Fruit fly (Drosophila melanogaster): ENCODE results near the gene Npc2c.

The Npc2c gene

dm6 chr3R:10032951-10033720 lies 26.9 kb upstream of the Npc2c start (continued):
- no peak for TF ChIP-seq trh (GFP tag; optimal IDR thresholded peaks at IDR 0.05)
- TF ChIP-seq danr (GFP tag; IDR thresholded peaks at IDR 0.05), result no peak
- TF ChIP-seq CG2712 (tag; optimal IDR thresholded peaks at IDR 0.05), result peak; percentile 22
- no peak for TF ChIP-seq D19B (GFP tag; optimal IDR thresholded peaks at IDR 0.05)
- TF ChIP-seq NK7.1 (GFP tag; optimal IDR thresholded peaks at IDR 0.05), result no peak
- no peak for TF ChIP-seq Aef1 (GFP tag; IDR thresholded peaks at IDR 0.05)
- TF ChIP-seq CG4617 (GFP tag; optimal IDR thresholded peaks at IDR 0.05; ENCODE audit: borderline replicate concordance), result no peak
- TF ChIP-seq Atf6 (GFP tag; IDR thresholded peaks at IDR 0.05), result no peak
- no peak for TF ChIP-seq CG8388 (GFP tag; optimal IDR thresholded peaks at IDR 0.05)
- no peak for TF ChIP-seq crc (GFP tag; optimal IDR thresholded peaks at IDR 0.05)
- no peak for TF ChIP-seq CG10321 (GFP tag; IDR thresholded peaks at IDR 0.05)
- TF ChIP-seq CG13424 (tag; optimal IDR thresholded peaks at IDR 0.05), result peak; percentile 6
- TF ChIP-seq CG5245 (GFP tag; optimal IDR thresholded peaks at IDR 0.05), result no peak
- TF ChIP-seq CG17361 (GFP tag; IDR thresholded peaks at IDR 0.05), result 0 out of 3 replicates have a peak, but pooled peaks have one; percentile 37
- no peak for TF ChIP-seq CG9609 (GFP tag; optimal IDR thresholded peaks at IDR 0.05)
- no peak for TF ChIP-seq Meics (GFP tag; optimal IDR thresholded peaks at IDR 0.05)
- TF ChIP-seq Drgx (GFP tag; IDR thresholded peaks at IDR 0.05), result no peak
- TF ChIP-seq crol (GFP tag; IDR thresholded peaks at IDR 0.05), result no peak
- TF ChIP-seq CG16813 (GFP tag; IDR thresholded peaks at IDR 0.05; ENCODE audit: partially characterized antibody), result no peak
- TF ChIP-seq Adf1 (GFP tag; IDR thresholded peaks at IDR 0.05), result no peak
- TF ChIP-seq CG13775 (GFP tag; optimal IDR thresholded peaks at IDR 0.05), result no peak
- TF ChIP-seq CG11695 (GFP tag; IDR thresholded peaks at IDR 0.05), result no peak
- no peak for TF ChIP-seq Fer3 (tag; optimal IDR thresholded peaks at IDR 0.05)
- TF ChIP-seq Rfx (GFP tag; IDR thresholded peaks at IDR 0.05), result no peak
- no peak for TF ChIP-seq CG10267 (tag; optimal IDR thresholded peaks at IDR 0.05)
- no peak for TF ChIP-seq YL-1 (GFP tag; optimal IDR thresholded peaks at IDR 0.05)
- no peak for TF ChIP-seq CG6791 (GFP tag; IDR thresholded peaks at IDR 0.05; ENCODE audit: partially characterized antibody)
- no peak for TF ChIP-seq CG1832 (GFP tag; optimal IDR thresholded peaks at IDR 0.05)
- TF ChIP-seq D (optimal IDR thresholded peaks at IDR 0.05), result no peak
- TF ChIP-seq D (GFP tag; optimal IDR thresholded peaks at IDR 0.05), result no peak
- no peak for TF ChIP-seq bigmax (GFP tag; optimal IDR thresholded peaks at IDR 0.05)
- no peak for TF ChIP-seq CG12744 (GFP tag; optimal IDR thresholded peaks at IDR 0.05)
- TF ChIP-seq CG12391 (tag; optimal IDR thresholded peaks at IDR 0.05), result peak; percentile 19
- no peak for TF ChIP-seq amos (GFP tag; IDR thresholded peaks at IDR 0.05; ENCODE audit: partially characterized antibody)
- TF ChIP-seq CG6654 (GFP tag; optimal IDR thresholded peaks at IDR 0.05), result no peak
- TF ChIP-seq grau (tag; optimal IDR thresholded peaks at IDR 0.05), result peak; percentile 19
- TF ChIP-seq Rx (GFP tag; IDR thresholded peaks at IDR 0.05), result no peak
- TF ChIP-seq cad (GFP tag; optimal IDR thresholded peaks at IDR 0.05), result no peak
- TF ChIP-seq CG3847 (GFP tag; IDR thresholded peaks at IDR 0.05), result no peak
- TF ChIP-seq CG4424 (GFP tag; optimal IDR thresholded peaks at IDR 0.05), result peak; percentile 25
- no peak for TF ChIP-seq Dbx (GFP tag; IDR thresholded peaks at IDR 0.05)
- TF ChIP-seq vnd (GFP tag; IDR thresholded peaks at IDR 0.05; ENCODE audit: partially characterized antibody), result no peak
- TF ChIP-seq Sin3A (optimal IDR thresholded peaks at IDR 0.05), result no peak
- no peak for TF ChIP-seq Hr3 (GFP tag; optimal IDR thresholded peaks at IDR 0.05)
- TF ChIP-seq z (GFP tag; IDR thresholded peaks at IDR 0.05), result no peak
- no peak for TF ChIP-seq nau (GFP tag; optimal IDR thresholded peaks at IDR 0.05)
- no peak for TF ChIP-seq CG34224 (GFP tag; IDR thresholded peaks at IDR 0.05; ENCODE audit: partially characterized antibody)
- no peak for TF ChIP-seq CG18764 (GFP tag; optimal IDR thresholded peaks at IDR 0.05)
- TF ChIP-seq NFAT (GFP tag; IDR thresholded peaks at IDR 0.05), result no peak
- TF ChIP-seq Gsc (GFP tag; IDR thresholded peaks at IDR 0.05), result no peak
- TF ChIP-seq az2 (GFP tag; optimal IDR thresholded peaks at IDR 0.05), result no peak

Data from whole organism, embryonic.